Fruit fly (Drosophila melanogaster): ENCODE data around the gene Gcat.

- no peak for TF ChIP-seq CG13204 (GFP tag; optimal IDR thresholded peaks at IDR 0.05)
- no peak for TF ChIP-seq CG8301 (tag; optimal IDR thresholded peaks at IDR 0.05)
- TF ChIP-seq CG9948 (tag; optimal IDR thresholded peaks at IDR 0.05) = no peak
- TF ChIP-seq Snoo (tag; optimal IDR thresholded peaks at IDR 0.05) = no peak
- TF ChIP-seq CG4496 (GFP tag; IDR thresholded peaks at IDR 0.05) = no peak
- TF ChIP-seq Pif1B (GFP tag; optimal IDR thresholded peaks at IDR 0.05) = no peak
- no peak for TF ChIP-seq rn (GFP tag; IDR thresholded peaks at IDR 0.05)
- no peak for TF ChIP-seq CG34367 (tag; optimal IDR thresholded peaks at IDR 0.05)
These were observed 34.1 kb downstream of the Gcat start for dm6 chr3L:11766563-11766962.

All from whole organism, pupa.